Worm (Caenorhabditis elegans) whole organism, L1 larva: Measurements from ENCODE around the gene C33D9.6.

Experiments
- aly-2 ChIP-seq: fragments of 150-350 bp; optimal IDR thresholded peaks from 2 replicates; lab custom pipeline; 2014; ENCODE audit warnings: missing biosample characterization, missing genetic modification characterization
- ceh-63 ChIP-seq: fragments of 200-800 bp; sonication (Bioruptor generic); optimal IDR thresholded peaks from 2 replicates; lab custom pipeline; 2018; ENCODE audit warnings: mild to moderate bottlenecking, missing genetic modification characterization, missing compliant biosample characterization
- ceh-8 ChIP-seq: fragments of 200-800 bp; sonication (Bioruptor generic); optimal IDR thresholded peaks from 2 replicates; lab custom pipeline; 2018; ENCODE audit warnings: mild to moderate bottlenecking, missing genetic modification characterization, moderate library complexity, missing compliant biosample characterization
- ceh-82 ChIP-seq, 3 experiments: fragments of 150-350 bp in 1 of 3; sonication (generic microtip) in 2 of 3; optimal IDR thresholded peaks; 2 replicates each; lab custom pipeline; 2014 to 2017; ENCODE audit warnings: missing biosample characterization in 3 of 3, missing genetic modification characterization in 3 of 3
- ces-1 ChIP-seq: fragments of 150-350 bp; optimal IDR thresholded peaks from 2 replicates; lab custom pipeline; 2014; ENCODE audit warnings: missing biosample characterization, missing genetic modification reagents, missing genetic modification characterization
- dpl-1 ChIP-seq, 3 experiments: fragments of 150-350 bp in 2 of 3; sonication (generic microtip) in 1 of 3; optimal IDR thresholded peaks; 2 replicates each; lab custom pipeline; 2014 to 2017; ENCODE audit warnings: missing biosample characterization in 3 of 3, missing genetic modification characterization in 3 of 3, missing genetic modification reagents in 3 of 3
- efl-1 ChIP-seq, 4 experiments: fragments of 150-350 bp; optimal IDR thresholded peaks in 3 of 4; peaks in 1 of 4; 1 replicate in 1 of 4; 2 replicates in 3 of 4; lab custom pipeline; 2014; ENCODE audit warnings: missing biosample characterization in 2 of 4, missing genetic modification characterization in 2 of 4, missing genetic modification reagents in 2 of 4
- efl-3 ChIP-seq: fragments of 200-800 bp; sonication (Bioruptor generic); optimal IDR thresholded peaks from 2 replicates; lab custom pipeline; 2018; ENCODE audit warnings: mild to moderate bottlenecking, missing genetic modification characterization, missing compliant biosample characterization
- fkh-10 ChIP-seq: sonication (generic microtip); optimal IDR thresholded peaks from 2 replicates; lab custom pipeline; 2017; ENCODE audit warnings: missing biosample characterization, missing genetic modification reagents, missing genetic modification characterization
- fkh-8 ChIP-seq: sonication (generic microtip); optimal IDR thresholded peaks from 2 replicates; lab custom pipeline; 2016; ENCODE audit warnings: mild to moderate bottlenecking, missing genetic modification characterization, missing compliant biosample characterization
- grh-1 ChIP-seq: fragments of 200-800 bp; sonication (Bioruptor generic); IDR thresholded peaks from 2 replicates; pipeline ENCODE4 v1.3.6; 2022; ENCODE audit warnings: missing genetic modification reagents, missing genetic modification characterization, missing compliant biosample characterization
- irx-1 ChIP-seq: sonication (generic microtip); optimal IDR thresholded peaks from 2 replicates; lab custom pipeline; 2016; ENCODE audit warnings: missing genetic modification characterization, missing compliant biosample characterization
- isw-1 ChIP-seq: fragments of 200-800 bp; sonication (Bioruptor generic); IDR thresholded peaks from 2 replicates; pipeline ENCODE4 v1.3.6; 2022; ENCODE audit warnings: missing genetic modification characterization, missing compliant biosample characterization
- lin-14 ChIP-seq: fragments of 200-800 bp; sonication (Bioruptor generic); optimal IDR thresholded peaks from 2 replicates; lab custom pipeline; 2018; ENCODE audit warnings: mild to moderate bottlenecking, missing genetic modification characterization, moderate library complexity, missing compliant biosample characterization
- lin-35 ChIP-seq, 2 experiments: fragments of 150-350 bp; optimal IDR thresholded peaks; 2 replicates each; lab custom pipeline; 2014; ENCODE audit warnings: missing biosample characterization in 2 of 2, missing genetic modification characterization in 2 of 2, missing genetic modification reagents in 2 of 2
- lsy-2 ChIP-seq, 2 experiments: fragments of 150-350 bp; optimal IDR thresholded peaks; 2 replicates each; lab custom pipeline; 2014; ENCODE audit warnings: missing biosample characterization in 2 of 2, missing genetic modification characterization in 2 of 2
- mab-9 ChIP-seq: fragments of 200-800 bp; sonication (Bioruptor generic); IDR thresholded peaks from 2 replicates; pipeline ENCODE4 v1.3.6; 2022; ENCODE audit warnings: missing genetic modification reagents, missing genetic modification characterization, missing compliant biosample characterization
- mef-2 ChIP-seq: fragments of 150-350 bp; optimal IDR thresholded peaks from 2 replicates; lab custom pipeline; 2014; ENCODE audit warnings: missing biosample characterization, missing genetic modification characterization
- mep-1 ChIP-seq: fragments of 150-350 bp; optimal IDR thresholded peaks from 2 replicates; lab custom pipeline; 2014; ENCODE audit warnings: missing biosample characterization, missing genetic modification characterization
- nhr-11 ChIP-seq: fragments of 150-350 bp; optimal IDR thresholded peaks from 2 replicates; lab custom pipeline; 2014; ENCODE audit warnings: missing biosample characterization, missing genetic modification characterization
- nhr-19 ChIP-seq: fragments of 200-800 bp; sonication (Bioruptor generic); conservative IDR thresholded peaks from 2 replicates; pipeline ENCODE4 v1.3.6; 2022; ENCODE audit warnings: missing genetic modification characterization, missing compliant biosample characterization
- nhr-237 ChIP-seq: fragments of 150-350 bp; optimal IDR thresholded peaks from 2 replicates; lab custom pipeline; 2014; ENCODE audit warnings: missing biosample characterization, missing genetic modification characterization
- nhr-28 ChIP-seq: fragments of 150-350 bp; optimal IDR thresholded peaks from 2 replicates; lab custom pipeline; 2014; ENCODE audit warnings: missing biosample characterization, missing genetic modification characterization
- nhr-47 ChIP-seq: sonication (generic microtip); optimal IDR thresholded peaks from 2 replicates; lab custom pipeline; 2016; ENCODE audit warnings: mild to moderate bottlenecking, missing genetic modification characterization, moderate library complexity, missing compliant biosample characterization
- nhr-71 ChIP-seq: sonication (generic microtip); optimal IDR thresholded peaks from 2 replicates; lab custom pipeline; 2016; ENCODE audit warnings: mild to moderate bottlenecking, missing genetic modification characterization, moderate library complexity, missing compliant biosample characterization
- nhr-76 ChIP-seq: sonication (generic microtip); optimal IDR thresholded peaks from 2 replicates; lab custom pipeline; 2017; ENCODE audit warnings: missing biosample characterization, missing genetic modification characterization
- nhr-84 ChIP-seq: sonication (generic microtip); optimal IDR thresholded peaks from 2 replicates; lab custom pipeline; 2017; ENCODE audit warnings: missing biosample characterization, missing genetic modification characterization
- pag-3 ChIP-seq: sonication (generic microtip); optimal IDR thresholded peaks from 2 replicates; lab custom pipeline; 2017; ENCODE audit warnings: missing genetic modification characterization, mild to moderate bottlenecking, missing compliant biosample characterization, antibody characterized with exemption, borderline replicate concordance; ENCODE audit not compliant: insufficient read depth
- pqm-1 ChIP-seq: sonication (generic microtip); optimal IDR thresholded peaks from 3 replicates; lab custom pipeline; 2017; ENCODE audit warnings: missing biosample characterization, missing genetic modification characterization
- rnt-1 ChIP-seq: sonication (generic microtip); optimal IDR thresholded peaks from 2 replicates; lab custom pipeline; 2016; ENCODE audit warnings: mild to moderate bottlenecking, missing genetic modification characterization, moderate library complexity, missing compliant biosample characterization
- skn-1 ChIP-seq: fragments of 150-350 bp; optimal IDR thresholded peaks from 2 replicates; lab custom pipeline; 2014; ENCODE audit warnings: missing biosample characterization, missing genetic modification characterization
- snpc-4 ChIP-seq: fragments of 150-350 bp; optimal IDR thresholded peaks from 2 replicates; lab custom pipeline; 2014; ENCODE audit warnings: missing biosample characterization, missing genetic modification characterization
- snu-23 ChIP-seq: sonication (generic microtip); optimal IDR thresholded peaks from 2 replicates; lab custom pipeline; 2016; ENCODE audit warnings: missing genetic modification characterization, missing compliant biosample characterization
- sox-4 ChIP-seq: sonication (generic microtip); optimal IDR thresholded peaks from 2 replicates; lab custom pipeline; 2016; ENCODE audit warnings: missing genetic modification characterization, missing compliant biosample characterization
- swsn-7 ChIP-seq: sonication (generic microtip); optimal IDR thresholded peaks from 2 replicates; lab custom pipeline; 2016; ENCODE audit warnings: missing genetic modification characterization, missing compliant biosample characterization
- tbx-2 ChIP-seq: sonication (generic microtip); optimal IDR thresholded peaks from 2 replicates; lab custom pipeline; 2016; ENCODE audit warnings: missing genetic modification characterization, missing compliant biosample characterization
- unc-30 ChIP-seq: sonication (generic microtip); optimal IDR thresholded peaks from 2 replicates; lab custom pipeline; 2017; ENCODE audit warnings: missing biosample characterization, missing genetic modification characterization
- unc-86 ChIP-seq: sonication (generic microtip); optimal IDR thresholded peaks from 2 replicates; lab custom pipeline; 2016; ENCODE audit warnings: missing genetic modification characterization, missing compliant biosample characterization
- xbp-1 ChIP-seq: sonication (generic microtip); optimal IDR thresholded peaks from 2 replicates; lab custom pipeline; 2016; ENCODE audit warnings: missing genetic modification characterization, missing compliant biosample characterization
- zag-1 ChIP-seq: fragments of 150-350 bp; optimal IDR thresholded peaks from 2 replicates; lab custom pipeline; 2014; ENCODE audit warnings: missing biosample characterization, missing genetic modification characterization
- zip-4 ChIP-seq: fragments of 200-800 bp; sonication (Bioruptor generic); optimal IDR thresholded peaks from 2 replicates; lab custom pipeline; 2018; ENCODE audit warnings: mild to moderate bottlenecking, missing genetic modification characterization, moderate library complexity, missing compliant biosample characterization

The C33D9.6 gene

ce11 chrIV:8761896-8762295 lies 16.0 kb downstream of the C33D9.6 start, which contains the start of the genes F20C5.11 and klp-11:
Gene F20C5.11, minus strand, starts transcription at chrIV:8761996.
Gene klp-11, minus strand, starts transcription at chrIV:8762066.
- TF ChIP-seq nhr-237 (tag; lab: Kevin White, UChicago) (no peak), lsy-2 (tag; optimal IDR thresholded peaks at IDR 0.05; lab: Kevin White, UChicago) (no peak), zag-1 (tag; lab: Kevin White, UChicago) (no peak)
- TF ChIP-seq, all 84 proteins: peak for 0

ce11 chrIV:8758620-8759019 lies 19.3 kb downstream of the C33D9.6 start:
- TF ChIP-seq mef-2 (tag; lab: Kevin White, UChicago) = no peak
- no peak for TF ChIP-seq ceh-63 (GFP tag; lab: Kevin White, UChicago)
- TF ChIP-seq unc-30 (tag; lab: Kevin White, UChicago) = no peak
- no peak for TF ChIP-seq mab-9 (GFP tag; lab: Robert Waterston, UW)
- peak; percentile 34 for TF ChIP-seq rnt-1 (tag; lab: Kevin White, UChicago)
- TF ChIP-seq irx-1 = peak; percentile 43
- TF ChIP-seq lin-14 (GFP tag; lab: Kevin White, UChicago) = peak; percentile 84
- peak in 1 of 2 experiments; percentile 43 for TF ChIP-seq lin-35 (GFP tag; optimal IDR thresholded peaks at IDR 0.05; lab: Kevin White, UChicago)
- TF ChIP-seq nhr-11 (tag; lab: Kevin White, UChicago) = no peak
- TF ChIP-seq skn-1 (tag; lab: Kevin White, UChicago) = peak; percentile 17
- peak; percentile 31; the same call in 1 of the 2 replicates for TF ChIP-seq isw-1 (GFP tag; lab: Robert Waterston, UW)
- peak; percentile 40 for TF ChIP-seq fkh-10
- TF ChIP-seq nhr-76 = no peak
- peak; percentile 47 for TF ChIP-seq unc-86
- peak; percentile 54 for TF ChIP-seq nhr-47
- TF ChIP-seq swsn-7 (tag; lab: Kevin White, UChicago) = peak; percentile 42
- peak; percentile 57 for TF ChIP-seq fkh-8 (tag; lab: Kevin White, UChicago)
- TF ChIP-seq nhr-28 (tag; lab: Kevin White, UChicago) = no peak
- TF ChIP-seq aly-2 (tag; lab: Kevin White, UChicago) = no peak
- TF ChIP-seq zip-4 (GFP tag; lab: Kevin White, UChicago) = no peak
- no peak for TF ChIP-seq nhr-84 (tag; lab: Kevin White, UChicago)
- TF ChIP-seq sox-4 (tag; lab: Kevin White, UChicago) = no peak
- no peak for TF ChIP-seq ces-1
- peak; percentile 4 for TF ChIP-seq xbp-1 (tag; lab: Kevin White, UChicago)
- no peak for TF ChIP-seq snpc-4 (tag; lab: Kevin White, UChicago)
- TF ChIP-seq lsy-2 (tag; optimal IDR thresholded peaks at IDR 0.05; lab: Kevin White, UChicago) = peak; percentile 4 to 50
- TF ChIP-seq mep-1 = peak; percentile 5
- no peak for TF ChIP-seq efl-3 (GFP tag; lab: Kevin White, UChicago)
- TF ChIP-seq snu-23 = peak; percentile 21
- no peak for TF ChIP-seq nhr-19 (GFP tag; lab: Robert Waterston, UW)
- TF ChIP-seq grh-1 (GFP tag; lab: Robert Waterston, UW) = no peak
- TF ChIP-seq tbx-2 (tag; lab: Kevin White, UChicago) = no peak
- peak in 1 of 3 experiments; percentile 28 for TF ChIP-seq dpl-1 (GFP tag; optimal IDR thresholded peaks at IDR 0.05; lab: Kevin White, UChicago)
- peak; percentile 38 to 50 for TF ChIP-seq efl-1 (optimal IDR thresholded peaks at IDR 0.05; lab: Kevin White, UChicago)
- TF ChIP-seq efl-1 (GFP tag; optimal IDR thresholded peaks at IDR 0.05 in 1 of 2; lab: Kevin White, UChicago) = peak in 1 of 2 experiments; percentile 13
- TF ChIP-seq pqm-1 (tag; lab: Kevin White, UChicago) = no peak
- peak; percentile 56 for TF ChIP-seq nhr-71 (tag; lab: Kevin White, UChicago)
- TF ChIP-seq ceh-8 = no peak
- peak; percentile 2 to 65 (median 26) for TF ChIP-seq ceh-82 (tag; optimal IDR thresholded peaks at IDR 0.05; lab: Kevin White, UChicago)
- no peak for TF ChIP-seq pag-3 (tag; lab: Kevin White, UChicago)
